Fruit fly (Drosophila melanogaster): ENCODE results near the gene puc.

DNA sequence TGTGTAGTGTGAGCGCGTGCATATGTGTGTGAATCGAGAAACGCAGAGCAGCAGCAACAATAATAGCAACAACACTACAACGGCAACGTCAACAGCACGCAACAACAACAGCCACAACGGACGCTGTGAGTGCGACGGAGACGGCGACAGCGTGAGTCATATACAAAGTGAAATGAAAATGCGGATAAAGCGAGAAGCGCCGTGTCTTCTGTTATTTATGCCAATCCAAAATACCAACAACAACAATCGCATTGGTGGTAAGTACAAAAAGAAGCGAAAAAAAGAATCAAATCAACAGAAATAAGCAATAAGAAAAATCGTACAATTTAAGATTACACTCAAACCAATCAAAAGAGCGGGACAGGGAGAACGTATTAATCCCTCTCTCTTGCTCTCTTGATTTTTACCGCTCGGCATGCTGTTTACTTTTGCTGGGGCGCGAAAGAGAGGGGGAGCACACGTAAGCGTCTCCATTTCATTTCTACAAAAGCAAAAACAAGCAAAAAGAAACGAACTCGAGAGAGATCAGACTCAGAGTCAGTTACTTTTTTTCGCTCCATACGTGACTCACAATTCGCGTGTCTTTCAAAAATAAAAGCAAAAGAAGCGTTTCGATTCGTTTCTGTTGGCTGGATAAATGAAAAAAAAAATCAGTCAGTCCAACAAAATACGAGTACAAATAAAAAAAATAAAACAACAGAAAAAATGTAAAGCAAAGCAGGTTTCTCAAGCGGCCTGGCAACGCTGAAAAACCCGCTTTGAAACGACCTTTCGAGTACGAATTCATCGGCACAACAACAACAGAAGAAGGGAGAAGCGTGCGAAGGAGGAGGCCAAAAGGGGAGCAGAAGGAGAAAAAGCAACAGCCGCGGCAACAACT is 947 bp downstream of the puc start:
- TF ChIP-seq CG12605 (GFP tag; IDR thresholded peaks at IDR 0.05) (no peak), CG8301 (tag; optimal IDR thresholded peaks at IDR 0.05) (peak; percentile 89), CG13204 (GFP tag; optimal IDR thresholded peaks at IDR 0.05) (peak; percentile 100), EcR (GFP tag; optimal IDR thresholded peaks at IDR 0.05) (peak; percentile 96), CG17806 (tag; optimal IDR thresholded peaks at IDR 0.05) (peak; percentile 98), CG10348 (GFP tag; IDR thresholded peaks at IDR 0.05) (no peak), Pif1B (GFP tag; optimal IDR thresholded peaks at IDR 0.05) (peak; percentile 98), D1 (tag; optimal IDR thresholded peaks at IDR 0.05) (peak; percentile 97), Snoo (tag; optimal IDR thresholded peaks at IDR 0.05) (peak; percentile 95), gl (tag; optimal IDR thresholded peaks at IDR 0.05) (peak; percentile 100), CG15710 (tag; optimal IDR thresholded peaks at IDR 0.05) (peak; percentile 98), CG32121 (GFP tag; IDR thresholded peaks at IDR 0.05) (no peak), CG34367 (tag; optimal IDR thresholded peaks at IDR 0.05) (peak; percentile 99)
